Fruit fly (Drosophila melanogaster): ENCODE results near the gene CG12239.

The CG12239 gene

DNA sequence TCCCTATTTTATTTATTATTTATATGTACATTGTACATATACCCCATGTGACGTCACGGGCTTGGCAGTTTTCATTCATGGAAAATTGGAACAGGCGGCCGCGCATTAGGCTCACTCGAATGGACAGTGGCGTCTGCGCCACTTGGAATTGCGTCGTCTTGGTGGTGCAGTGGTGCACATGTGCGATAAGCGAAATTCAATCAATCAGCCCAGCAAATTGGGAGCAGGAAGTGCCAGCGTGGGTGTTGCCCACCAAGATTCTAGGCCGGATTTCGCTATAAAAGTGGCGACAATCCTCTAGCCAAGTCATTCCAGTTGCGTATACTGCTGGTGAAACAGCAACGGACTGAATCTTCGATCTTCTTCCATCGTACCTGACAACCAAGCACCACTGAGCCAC lies at the start of gene CG12239:
CG12239 (plus strand) TSS at position 301 of the 400 bp plus-strand sequence.
- TF ChIP-seq CG6854 (GFP tag; optimal IDR thresholded peaks at IDR 0.05) (no peak), Eip93F (GFP tag; optimal IDR thresholded peaks at IDR 0.05) (no peak), OdsH (GFP tag; optimal IDR thresholded peaks at IDR 0.05) (no peak), svp (GFP tag) (no peak), CG8319 (GFP tag; optimal IDR thresholded peaks at IDR 0.05) (no peak), Hr4 (GFP tag; optimal IDR thresholded peaks at IDR 0.05) (no peak), eg (GFP tag; IDR thresholded peaks at IDR 0.05) (no peak), CG7368 (GFP tag; optimal IDR thresholded peaks at IDR 0.05) (no peak), fd59A (GFP tag; optimal IDR thresholded peaks at IDR 0.05) (no peak), Hr39 (GFP tag; optimal IDR thresholded peaks at IDR 0.05) (no peak), Ets21C (GFP tag; optimal IDR thresholded peaks at IDR 0.05) (no peak)

DNA sequence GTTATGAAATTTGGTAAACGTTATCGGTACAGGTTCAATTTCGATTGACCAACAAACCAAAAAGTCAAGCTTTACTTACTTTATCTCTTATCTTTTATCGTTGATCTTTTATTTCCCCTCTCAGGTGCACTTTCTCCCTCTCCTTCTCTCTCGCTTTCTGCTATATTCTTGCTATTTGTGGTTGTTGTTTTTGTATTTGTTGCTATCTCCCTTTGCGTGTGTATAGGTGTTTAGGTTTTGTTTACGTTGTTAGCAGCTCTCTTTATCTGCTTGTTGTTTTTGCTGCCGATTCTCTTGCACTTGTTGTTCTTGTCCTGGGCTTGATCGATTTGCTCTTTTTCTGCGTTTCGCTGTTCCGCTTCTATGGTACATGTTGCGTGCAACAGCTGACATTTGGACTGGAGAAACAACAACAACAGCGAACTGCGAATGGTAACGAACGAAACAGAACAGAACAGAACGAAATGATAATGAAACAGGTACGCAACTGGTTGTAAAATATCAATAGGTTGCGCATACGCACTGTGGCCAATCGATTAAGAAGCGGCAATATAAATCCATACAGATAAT lies 47.6 kb upstream of the CG12239 start:
- TF ChIP-seq fkh (GFP tag; optimal IDR thresholded peaks at IDR 0.05) (peak; percentile 54), dsx (GFP tag; optimal IDR thresholded peaks at IDR 0.05; ENCODE audit: poor library complexity, severe bottlenecking) (no peak), CG6163 (GFP tag; IDR thresholded peaks at IDR 0.05) (0 out of 3 replicates have a peak, but pooled peaks have one; percentile 11), ss (GFP tag; optimal IDR thresholded peaks at IDR 0.05) (peak in 1 of 2 experiments; percentile 53)

DNA sequence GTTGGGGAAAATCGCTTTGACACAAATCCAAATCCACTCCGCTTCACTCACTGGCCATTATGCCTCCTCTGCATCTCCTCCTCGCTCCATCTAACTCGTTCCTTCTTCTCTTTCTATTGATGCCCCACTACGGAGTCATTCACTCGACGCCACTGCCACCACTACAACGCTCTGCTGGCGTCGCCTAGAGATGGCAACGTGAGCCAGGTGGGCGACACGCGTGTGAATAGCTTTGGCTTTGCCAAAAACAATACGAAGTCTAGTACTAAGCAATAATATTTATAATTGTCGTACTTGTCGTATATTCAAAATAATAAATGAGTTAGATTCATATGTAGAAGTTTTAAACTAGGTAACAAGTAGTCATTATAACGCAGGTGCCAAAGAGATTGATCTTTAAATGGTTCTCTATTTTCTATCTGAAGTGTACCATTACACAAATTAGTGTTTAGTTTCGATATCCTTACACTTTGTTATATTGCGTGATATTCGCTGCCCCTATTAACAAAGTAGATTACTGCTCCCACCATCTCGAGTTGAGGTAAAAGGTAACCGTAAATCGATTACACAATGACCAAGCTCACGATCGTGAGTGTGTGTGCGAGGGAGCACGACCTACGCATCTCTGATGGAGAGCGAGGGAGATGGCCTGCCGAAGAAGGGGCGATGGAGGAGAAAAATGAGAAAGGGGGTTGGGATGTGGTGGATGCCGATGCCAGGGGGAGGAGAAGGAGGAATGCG lies 46.8 kb upstream of the CG12239 start:
- TF ChIP-seq pdm3 (GFP tag; optimal IDR thresholded peaks at IDR 0.05) (peak; percentile 37), Eip78C (GFP tag) (peak; percentile 80), eg (GFP tag; IDR thresholded peaks at IDR 0.05) (peak; percentile 30; the same call in 1 of the 3 replicates), Blimp-1 (GFP tag; optimal IDR thresholded peaks at IDR 0.05) (no peak), svp (GFP tag) (peak; percentile 90), CG3032 (tag; optimal IDR thresholded peaks at IDR 0.05) (no peak), CG8119 (GFP tag; IDR thresholded peaks at IDR 0.05) (0 out of 3 replicates have a peak, but pooled peaks have one; percentile 30), CG31627 (GFP tag; optimal IDR thresholded peaks at IDR 0.05) (peak; percentile 7), Sox102F (GFP tag; optimal IDR thresholded peaks at IDR 0.05) (no peak), Hr39 (GFP tag; optimal IDR thresholded peaks at IDR 0.05) (peak; percentile 18), CG6276 (GFP tag; optimal IDR thresholded peaks at IDR 0.05) (peak; percentile 21), vri (GFP tag; optimal IDR thresholded peaks at IDR 0.05) (no peak), net (GFP tag; optimal IDR thresholded peaks at IDR 0.05) (peak; percentile 27), CG4318 (GFP tag; optimal IDR thresholded peaks at IDR 0.05) (peak; percentile 38), CG16779 (tag; optimal IDR thresholded peaks at IDR 0.05) (no peak), ss (GFP tag; optimal IDR thresholded peaks at IDR 0.05) (no peak), lz (GFP tag; optimal IDR thresholded peaks at IDR 0.05) (peak; percentile 38), dac (GFP tag; optimal IDR thresholded peaks at IDR 0.05) (peak; percentile 0), Sox14 (GFP tag; optimal IDR thresholded peaks at IDR 0.05) (peak; percentile 36), CG7368 (GFP tag; optimal IDR thresholded peaks at IDR 0.05) (no peak), Hr38 (GFP tag; optimal IDR thresholded peaks at IDR 0.05) (no peak), Sox15 (GFP tag; optimal IDR thresholded peaks at IDR 0.05) (no peak), Met (GFP tag; optimal IDR thresholded peaks at IDR 0.05) (peak; percentile 43), CG32006 (GFP tag; optimal IDR thresholded peaks at IDR 0.05) (peak; percentile 52), cyc (GFP tag; optimal IDR thresholded peaks at IDR 0.05) (peak; percentile 32), esn (GFP tag; optimal IDR thresholded peaks at IDR 0.05) (peak; percentile 43), Smox (GFP tag; optimal IDR thresholded peaks at IDR 0.05) (peak; percentile 39), Eip75B (GFP tag; optimal IDR thresholded peaks at IDR 0.05) (peak; percentile 21), OdsH (GFP tag; optimal IDR thresholded peaks at IDR 0.05) (peak; percentile 38), salr (GFP tag; optimal IDR thresholded peaks at IDR 0.05) (peak in 1 of 2 experiments; percentile 19), topi (GFP tag; optimal IDR thresholded peaks at IDR 0.05) (peak; percentile 39), acj6 (GFP tag; optimal IDR thresholded peaks at IDR 0.05) (peak; percentile 27), CG15336 (GFP tag; IDR thresholded peaks at IDR 0.05) (peak; percentile 42; the same call in 1 of the 2 replicates), CG11294 (GFP tag; IDR thresholded peaks at IDR 0.05) (no peak), Hr4 (GFP tag; optimal IDR thresholded peaks at IDR 0.05) (peak; percentile 38), Gug (GFP tag; IDR thresholded peaks at IDR 0.05) (0 out of 2 replicates have a peak, but pooled peaks have one; percentile 28), CG10631 (GFP tag; optimal IDR thresholded peaks at IDR 0.05) (peak; percentile 22)
